Worm (Caenorhabditis elegans): ENCODE measurements around the gene asp-18.
"Not testable (repeated sequence)": the region's sequence is repeated elsewhere in the genome, so short reads cannot be mapped to it uniquely, and the experiment has no call there.

Gene asp-18

ce11 chrV:18760174-18760573 lies 28.7 kb upstream of the asp-18 start, which contains the start of gene F11D11.3:
Gene F11D11.3, minus strand, starts transcription at chrV:18760274.
- TF ChIP-seq tab-1 (GFP tag; IDR thresholded peaks at IDR 0.05) (no peak), ztf-29 (GFP tag; IDR thresholded peaks at IDR 0.05) (no peak)

DNA sequence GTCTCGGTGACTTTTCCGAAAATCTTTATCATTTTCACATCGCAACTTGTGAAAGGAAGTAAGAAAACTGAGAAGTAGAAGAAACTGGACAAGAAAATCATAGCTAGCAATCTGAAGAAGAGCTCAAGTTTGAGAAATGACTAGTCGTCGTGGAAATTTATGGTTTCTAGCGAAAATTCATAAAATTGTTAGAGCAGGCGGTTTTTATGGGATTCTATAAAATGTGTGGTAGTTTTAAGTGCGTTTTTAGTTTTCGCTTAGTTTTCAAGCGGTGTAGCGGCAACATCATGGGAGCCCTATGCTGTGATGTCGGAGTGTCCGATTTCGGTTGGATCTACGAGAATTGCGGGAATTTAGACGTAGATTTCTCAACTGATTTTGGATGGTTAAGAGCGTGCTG lies 22.8 kb upstream of the asp-18 start, which contains the start of gene clec-254:
Gene clec-254 (minus strand): TSS at position 101 of the 400 bp plus-strand sequence.
- TF ChIP-seq med-1 (GFP tag; optimal IDR thresholded peaks at IDR 0.05; ENCODE audit: insufficient read depth); cog-1 (tag; optimal IDR thresholded peaks at IDR 0.05); tab-1 (GFP tag; IDR thresholded peaks at IDR 0.05): not testable (repeated sequence)

DNA sequence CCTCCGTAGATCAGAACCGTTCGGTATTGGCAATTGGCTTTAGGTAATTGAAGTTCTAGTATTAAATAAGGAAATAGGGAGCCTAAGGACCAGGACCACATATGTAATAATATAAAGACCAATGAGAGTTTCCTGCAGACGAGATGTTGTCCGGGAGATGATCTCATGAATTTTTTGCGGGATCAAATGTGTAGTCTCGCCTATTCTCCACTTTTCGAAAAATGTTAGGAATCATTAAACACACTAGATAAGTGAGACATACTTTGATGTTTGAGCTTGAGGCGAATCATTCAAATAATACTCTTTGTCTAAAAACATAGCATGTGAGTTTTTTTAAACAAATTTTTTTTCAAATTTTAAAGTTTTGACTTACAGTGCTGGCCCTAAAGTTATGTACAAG lies 21.6 kb upstream of the asp-18 start, which contains the start of gene F11D11.6:
Gene F11D11.6 (minus strand): TSS at position 101 of the 400 bp plus-strand sequence.
- TF ChIP-seq klf-2 (GFP tag; conservative IDR thresholded peaks at IDR 0.05), result no peak
- no peak for TF ChIP-seq ztf-29 (GFP tag; IDR thresholded peaks at IDR 0.05)
- TF ChIP-seq med-1 (GFP tag; optimal IDR thresholded peaks at IDR 0.05; ENCODE audit: insufficient read depth), result no peak
- TF ChIP-seq flt-1 (GFP tag; IDR thresholded peaks at IDR 0.05), result no peak
- TF ChIP-seq T22C8.4 (GFP tag; IDR thresholded peaks at IDR 0.05), result no peak
- TF ChIP-seq tab-1 (GFP tag; IDR thresholded peaks at IDR 0.05), result no peak

ce11 chrV:18750445-18750844 lies 19.0 kb upstream of the asp-18 start, which contains the start of the genes F11D11.21 and F11D11.12:
Gene F11D11.21, minus strand, starts transcription at chrV:18750545.
Gene F11D11.12, minus strand, starts transcription at chrV:18750682.
- TF ChIP-seq ztf-23 (GFP tag; IDR thresholded peaks at IDR 0.05) (0 out of 2 replicates have a peak, but pooled peaks have one; percentile 6), klf-2 (GFP tag; conservative IDR thresholded peaks at IDR 0.05) (no peak)

DNA sequence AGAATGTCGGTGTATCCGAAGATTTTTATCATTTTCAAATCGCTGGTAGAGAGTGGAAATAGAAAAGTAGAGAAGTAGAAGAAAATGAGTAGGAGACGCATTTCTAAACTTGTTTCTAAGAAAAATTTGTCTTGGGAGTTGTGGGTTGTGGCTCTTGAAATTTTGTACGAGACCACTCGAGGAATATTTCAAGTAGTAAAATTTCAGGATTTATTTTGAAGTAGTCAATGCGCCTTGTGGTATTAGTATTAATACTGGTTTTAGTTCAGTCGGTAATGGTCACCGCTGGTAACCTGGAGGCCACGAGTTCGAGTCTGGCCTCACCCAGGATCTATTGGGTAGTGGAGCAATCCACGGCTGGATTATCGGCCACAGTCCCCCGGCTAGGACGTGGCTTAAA lies 17.2 kb upstream of the asp-18 start, which contains the start of gene clec-252:
Gene clec-252 (minus strand): TSS at position 101 of the 400 bp plus-strand sequence.
- TF ChIP-seq med-1 (GFP tag; optimal IDR thresholded peaks at IDR 0.05; ENCODE audit: insufficient read depth), result no peak

DNA sequence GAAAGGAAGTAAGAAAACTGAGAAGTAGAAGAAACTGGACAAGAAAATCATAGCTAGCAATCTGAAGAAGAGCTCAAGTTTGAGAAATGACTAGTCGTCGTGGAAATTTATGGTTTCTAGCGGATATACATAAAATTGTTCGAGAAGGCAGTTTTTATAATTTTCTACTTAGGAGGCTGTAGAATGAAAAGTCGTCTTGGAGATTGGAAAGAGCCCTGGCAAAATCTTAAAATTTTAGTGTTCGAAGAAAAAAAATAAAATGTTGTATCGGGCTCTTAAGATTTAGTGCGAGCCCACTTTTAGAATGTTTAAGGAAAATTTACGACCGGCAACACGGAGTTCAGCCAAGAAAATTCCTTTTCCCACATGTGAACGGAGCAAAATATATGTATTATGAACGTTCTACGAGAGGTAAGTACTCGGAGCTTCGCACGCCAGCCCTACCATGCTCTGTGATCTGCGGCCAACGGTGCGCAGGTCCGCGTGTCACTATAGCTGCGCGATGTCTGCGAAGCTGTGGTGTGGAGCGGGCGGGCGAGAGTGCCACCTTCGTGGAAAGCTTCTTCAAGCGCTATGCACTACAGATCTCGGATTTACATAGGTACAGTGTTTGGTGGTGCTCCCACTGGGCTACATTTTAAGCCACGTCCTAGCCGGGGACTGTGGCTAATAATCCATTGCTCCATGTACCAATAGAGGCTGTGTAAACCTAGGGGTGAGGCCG lies 15.6 kb upstream of the asp-18 start, which contains the start of gene clec-251:
Gene clec-251 (minus strand): TSS at position 51 of the 724 bp plus-strand sequence.
- TF ChIP-seq med-1 (GFP tag; optimal IDR thresholded peaks at IDR 0.05; ENCODE audit: insufficient read depth) (no peak), flt-1 (GFP tag; IDR thresholded peaks at IDR 0.05) (no peak), klf-2 (GFP tag; conservative IDR thresholded peaks at IDR 0.05) (no peak), ztf-29 (GFP tag; IDR thresholded peaks at IDR 0.05) (no peak), cog-1 (tag; optimal IDR thresholded peaks at IDR 0.05) (no peak), T22C8.4 (GFP tag; IDR thresholded peaks at IDR 0.05) (no peak)

DNA sequence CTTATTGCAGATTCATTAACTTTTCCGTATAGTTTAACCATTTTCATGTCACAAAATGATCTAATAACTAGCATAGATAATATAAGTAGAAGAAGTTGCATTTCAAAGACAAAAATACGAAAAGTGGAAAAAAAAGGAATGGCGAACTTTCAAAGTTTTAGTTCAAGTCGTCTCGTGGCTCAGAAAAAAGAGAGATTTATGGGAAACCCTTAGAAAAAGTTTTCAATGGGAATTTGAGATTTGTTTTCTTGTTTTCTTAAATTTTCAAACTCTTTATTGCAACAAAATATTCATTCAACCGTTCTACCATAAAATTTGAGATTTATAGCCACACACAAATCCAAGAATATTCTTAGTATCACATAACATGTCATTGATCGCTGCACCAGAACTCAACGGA lies 10.6 kb upstream of the asp-18 start, which contains the start of gene clec-250:
Gene clec-250 (minus strand): TSS at position 101 of the 400 bp plus-strand sequence.
- TF ChIP-seq ref-1 (GFP tag; conservative IDR thresholded peaks at IDR 0.05) (no peak), cog-1 (tag; optimal IDR thresholded peaks at IDR 0.05) (no peak), klf-2 (GFP tag; conservative IDR thresholded peaks at IDR 0.05) (no peak), ztf-23 (GFP tag; IDR thresholded peaks at IDR 0.05) (no peak), ztf-29 (GFP tag; IDR thresholded peaks at IDR 0.05) (no peak), flt-1 (GFP tag; IDR thresholded peaks at IDR 0.05) (no peak), tab-1 (GFP tag; IDR thresholded peaks at IDR 0.05) (no peak), T22C8.4 (GFP tag; IDR thresholded peaks at IDR 0.05) (no peak), med-1 (GFP tag; optimal IDR thresholded peaks at IDR 0.05; ENCODE audit: insufficient read depth) (no peak)

ce11 chrV:18737646-18738045 lies 6.2 kb upstream of the asp-18 start:
- TF ChIP-seq ztf-29 (GFP tag; IDR thresholded peaks at IDR 0.05) (no peak), med-1 (GFP tag; optimal IDR thresholded peaks at IDR 0.05; ENCODE audit: insufficient read depth) (no peak)

DNA sequence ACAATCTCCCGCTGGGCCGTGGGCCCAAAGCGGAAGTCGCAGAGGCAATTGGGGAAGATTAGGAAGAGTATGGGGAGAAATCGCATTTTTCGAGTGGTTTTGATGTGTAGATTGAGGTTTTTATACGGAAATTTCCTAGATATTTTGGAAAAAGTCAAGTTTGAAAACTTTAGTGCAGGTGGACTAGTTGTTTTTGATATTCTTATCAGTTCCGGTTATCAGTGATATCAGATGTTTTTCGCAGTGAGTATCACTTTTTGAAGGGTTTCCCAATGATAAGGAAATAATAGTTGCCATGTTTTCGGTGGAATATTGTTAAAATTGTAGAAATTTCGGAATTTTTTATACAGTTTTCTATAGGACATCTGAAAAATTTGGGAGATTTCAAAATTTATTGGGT lies 2.9 kb upstream of the asp-18 start, which contains the start of gene scl-20:
Gene scl-20 (minus strand): TSS at position 101 of the 400 bp plus-strand sequence.
- TF ChIP-seq ztf-29 (GFP tag; IDR thresholded peaks at IDR 0.05) (no peak), tab-1 (GFP tag; IDR thresholded peaks at IDR 0.05) (no peak), ztf-23 (GFP tag; IDR thresholded peaks at IDR 0.05) (no peak), flt-1 (GFP tag; IDR thresholded peaks at IDR 0.05) (no peak), T22C8.4 (GFP tag; IDR thresholded peaks at IDR 0.05) (no peak), cog-1 (tag; optimal IDR thresholded peaks at IDR 0.05) (no peak), klf-2 (GFP tag; conservative IDR thresholded peaks at IDR 0.05) (no peak), med-1 (GFP tag; optimal IDR thresholded peaks at IDR 0.05; ENCODE audit: insufficient read depth) (no peak), ref-1 (GFP tag; conservative IDR thresholded peaks at IDR 0.05) (no peak)

DNA sequence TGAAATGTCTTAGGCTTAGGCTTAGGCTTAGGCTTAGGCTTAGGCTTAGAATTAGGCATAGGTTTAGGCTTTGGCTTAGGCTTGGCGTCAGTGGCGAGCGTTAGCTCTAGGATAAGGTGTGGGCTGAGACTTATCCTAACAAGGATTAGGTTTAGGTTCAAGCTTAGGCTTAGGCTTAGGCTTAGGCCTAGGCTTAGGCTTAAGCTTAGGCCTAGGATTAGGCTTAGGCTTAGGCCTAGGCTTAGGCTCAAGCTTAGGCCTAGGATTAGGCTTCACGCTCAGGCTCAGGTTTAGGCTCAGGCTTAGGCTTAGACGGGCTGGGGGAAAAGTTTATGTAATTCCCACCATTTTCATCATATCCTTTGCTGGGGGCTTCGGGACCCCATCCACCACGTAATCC lies 2.5 kb upstream of the asp-18 start:
- TF ChIP-seq med-1 (GFP tag; optimal IDR thresholded peaks at IDR 0.05; ENCODE audit: insufficient read depth), result no peak
- no peak for TF ChIP-seq ztf-23 (GFP tag; IDR thresholded peaks at IDR 0.05)
- no peak for TF ChIP-seq tab-1 (GFP tag; IDR thresholded peaks at IDR 0.05)
- TF ChIP-seq ref-1 (GFP tag; conservative IDR thresholded peaks at IDR 0.05), result no peak

DNA sequence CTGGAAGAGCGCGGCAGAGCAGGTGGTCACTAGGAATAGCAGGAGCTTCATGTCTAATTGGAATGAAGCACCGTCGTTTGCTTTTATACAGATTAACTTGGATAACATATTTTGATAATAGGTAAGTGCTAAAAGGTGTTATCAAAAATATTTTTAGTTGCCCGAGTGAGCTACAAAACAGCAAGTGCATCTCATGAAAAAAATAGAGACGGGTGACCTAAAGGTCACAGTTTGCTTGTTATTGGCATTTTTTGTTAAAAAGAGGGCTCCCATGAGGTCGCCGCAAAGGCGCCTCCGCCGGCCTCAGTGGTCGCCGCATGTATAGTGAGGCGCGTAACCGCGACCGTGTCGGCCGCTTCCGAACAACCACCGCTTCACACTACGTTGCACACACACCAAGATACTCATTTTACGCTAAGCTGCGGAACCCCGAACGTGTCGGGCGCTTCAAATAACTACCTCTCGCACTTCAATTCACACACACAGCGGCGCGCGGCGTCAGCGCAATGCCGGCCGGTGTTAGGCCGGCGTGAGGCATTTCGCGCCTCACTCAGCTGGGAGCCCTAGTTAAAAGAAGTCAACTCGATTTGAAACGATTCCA lies 2.1 kb downstream of the asp-18 start, which contains the start of gene asp-19:
Gene asp-19 (minus strand): TSS at position 51 of the 601 bp plus-strand sequence.
- TF ChIP-seq ztf-23 (GFP tag; IDR thresholded peaks at IDR 0.05) (no peak), klf-2 (GFP tag; conservative IDR thresholded peaks at IDR 0.05) (no peak), tab-1 (GFP tag; IDR thresholded peaks at IDR 0.05) (no peak), med-1 (GFP tag; optimal IDR thresholded peaks at IDR 0.05; ENCODE audit: insufficient read depth) (no peak), ztf-29 (GFP tag; IDR thresholded peaks at IDR 0.05) (no peak), T22C8.4 (GFP tag; IDR thresholded peaks at IDR 0.05) (no peak), cog-1 (tag; optimal IDR thresholded peaks at IDR 0.05) (no peak), flt-1 (GFP tag; IDR thresholded peaks at IDR 0.05) (no peak)

Measured in whole organism, midembryonic.